Worm (Caenorhabditis elegans): ENCODE data around the gene C25A6.1.

C25A6.1 gene

ce11 chrV:5426337-5426736, 18.0 kb downstream of the C25A6.1 start:
- TF ChIP-seq unc-62 (GFP tag; optimal IDR thresholded peaks at IDR 0.05) = no peak

- no peak for TF ChIP-seq unc-62 (GFP tag; optimal IDR thresholded peaks at IDR 0.05)
Observed at ce11 chrV:5427860-5428259, 19.5 kb downstream of the C25A6.1 start, which contains the start of gene rhr-1. Gene rhr-1, plus strand, starts transcription at chrV:5428160.

ce11 chrV:5432499-5432898, 24.2 kb downstream of the C25A6.1 start, which contains the start of gene F08F3.8:
Gene F08F3.8, minus strand, starts transcription at chrV:5432599.
- no peak for TF ChIP-seq unc-62 (GFP tag; optimal IDR thresholded peaks at IDR 0.05)

ce11 chrV:5433020-5433419, 24.7 kb downstream of the C25A6.1 start, which contains the start of gene acl-6:
Gene acl-6, plus strand, starts transcription at chrV:5433386.
- TF ChIP-seq unc-62 (GFP tag; optimal IDR thresholded peaks at IDR 0.05) = no peak

DNA sequence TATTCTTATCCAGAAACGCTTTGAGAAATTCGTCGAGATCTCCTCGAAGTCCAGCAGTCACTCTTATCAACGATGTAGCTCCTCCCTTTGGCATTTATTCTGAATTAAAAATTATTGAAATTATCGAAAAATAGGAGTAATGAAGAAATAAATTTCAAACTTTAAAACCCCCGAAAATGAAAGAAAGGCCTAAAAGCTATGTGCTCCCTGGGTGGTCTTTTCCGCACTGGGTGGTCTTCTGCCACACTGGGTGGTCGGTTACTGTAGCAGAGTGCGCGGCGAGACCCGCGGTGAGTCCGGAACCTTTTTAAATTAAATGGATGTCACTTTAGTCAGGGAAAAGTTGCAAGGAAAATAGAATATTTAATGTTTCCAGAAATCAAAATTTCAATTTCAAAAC, 30.7 kb downstream of the C25A6.1 start, which contains the start of gene snpc-1.3:
Gene snpc-1.3 (minus strand): TSS at position 101 of the 400 bp plus-strand sequence.
- TF ChIP-seq unc-62 (GFP tag; optimal IDR thresholded peaks at IDR 0.05) = no peak

DNA sequence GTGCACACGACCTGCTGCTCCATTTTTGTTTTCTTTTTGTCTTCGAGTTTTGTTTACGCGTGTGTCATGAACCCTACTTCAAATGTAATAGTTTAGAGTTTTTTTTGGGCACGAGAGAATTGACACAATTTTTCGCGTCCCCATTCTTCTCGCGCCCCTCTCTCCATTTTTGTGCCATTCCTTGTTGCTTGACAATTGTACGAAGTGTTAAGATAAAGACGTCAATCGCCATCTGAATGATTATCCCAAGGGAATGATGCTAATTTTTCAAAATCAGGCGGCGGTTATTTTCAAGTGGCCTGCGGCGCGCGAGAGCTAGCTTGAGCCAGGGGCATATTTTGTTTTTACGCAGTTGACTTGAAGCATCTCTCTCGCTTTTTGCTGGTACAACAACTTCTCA, 34.0 kb downstream of the C25A6.1 start:
- no peak for TF ChIP-seq unc-62 (GFP tag; optimal IDR thresholded peaks at IDR 0.05)

- no peak for TF ChIP-seq unc-62 (GFP tag; optimal IDR thresholded peaks at IDR 0.05)
Observed at ce11 chrV:5444037-5444436, 35.7 kb downstream of the C25A6.1 start.

ce11 chrV:5445839-5446238, 37.5 kb downstream of the C25A6.1 start, which contains the start of gene F08F3.1:
Gene F08F3.1, plus strand, starts transcription at chrV:5446139.
- TF ChIP-seq unc-62 (GFP tag; optimal IDR thresholded peaks at IDR 0.05) = no peak

- TF ChIP-seq unc-62 (GFP tag; optimal IDR thresholded peaks at IDR 0.05) = no peak
Observed at ce11 chrV:5447057-5447456, 38.7 kb downstream of the C25A6.1 start.

DNA sequence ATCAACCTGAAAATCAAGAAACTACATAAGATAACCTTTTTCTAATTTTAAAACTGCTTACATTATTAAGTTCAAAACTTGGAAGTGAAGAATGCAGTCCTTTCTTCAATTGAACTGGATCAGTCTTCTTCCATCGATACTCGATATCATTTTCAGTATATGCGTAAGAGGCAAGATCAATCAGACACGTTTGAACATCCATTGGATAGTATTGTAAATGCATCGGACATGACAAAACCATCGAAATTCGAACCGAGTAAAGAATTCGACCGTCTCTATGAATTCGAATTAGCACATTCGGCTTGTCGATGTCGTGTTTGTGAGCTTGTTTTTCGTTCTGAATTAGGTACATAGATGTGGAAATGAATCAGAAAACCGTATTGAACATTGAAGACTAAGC, 42.4 kb downstream of the C25A6.1 start:
- no peak for TF ChIP-seq unc-62 (GFP tag; optimal IDR thresholded peaks at IDR 0.05)

DNA sequence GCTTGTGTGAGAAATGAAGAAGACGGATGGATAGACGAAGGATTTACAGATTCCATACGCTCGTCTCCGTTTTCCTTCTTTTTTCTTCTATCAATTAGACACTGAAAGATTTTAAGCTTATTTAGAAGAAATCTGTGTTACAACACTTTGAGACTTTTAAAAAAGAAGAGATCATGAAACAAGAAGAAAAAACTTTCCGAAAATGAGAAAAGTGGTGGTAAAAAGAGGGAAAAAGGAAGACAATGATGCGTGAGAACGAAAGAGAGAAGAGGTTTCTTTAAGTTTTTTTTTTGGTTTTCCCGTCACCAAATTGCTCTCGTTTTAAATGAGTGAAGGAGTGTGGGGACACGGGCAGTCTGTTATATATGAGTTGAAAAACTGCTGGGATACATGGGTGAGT, 45.3 kb downstream of the C25A6.1 start, which contains the start of gene glc-3:
Gene glc-3 (minus strand): TSS at position 101 of the 400 bp plus-strand sequence.
- no peak for TF ChIP-seq unc-62 (GFP tag; optimal IDR thresholded peaks at IDR 0.05)

- TF ChIP-seq unc-62 (GFP tag; optimal IDR thresholded peaks at IDR 0.05) = no peak
Observed at ce11 chrV:5454955-5455354, 46.6 kb downstream of the C25A6.1 start.

Data from whole organism, dauer.